Worm (Caenorhabditis elegans): ENCODE results near the gene kdin-1.

DNA sequence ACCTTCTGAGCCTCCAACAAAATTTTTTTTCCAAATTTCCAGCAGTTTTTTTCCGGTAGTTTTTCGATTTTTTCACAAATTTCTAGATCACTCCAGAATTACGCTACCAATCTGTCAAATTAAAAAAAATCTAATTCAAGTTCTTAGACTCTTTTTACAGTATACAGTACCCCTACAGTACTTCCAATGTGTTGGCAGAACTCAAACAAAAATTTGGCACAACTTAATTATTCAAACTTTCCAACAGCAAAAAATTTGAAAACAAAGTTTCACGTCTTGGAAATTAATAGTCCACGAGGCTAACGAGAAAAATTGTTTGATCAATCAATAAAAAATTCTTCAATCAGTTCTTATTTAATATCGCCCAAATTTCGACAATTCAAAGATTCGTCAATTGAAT, 11.4 kb downstream of the kdin-1 start, which contains the start of gene F36H1.3:
- TF ChIP-seq fos-1 (tag; optimal IDR thresholded peaks at IDR 0.05) (no peak), fkh-10 (GFP tag; optimal IDR thresholded peaks at IDR 0.05) (no peak), ces-1 (GFP tag; optimal IDR thresholded peaks at IDR 0.05) (no peak), snpc-4 (tag; optimal IDR thresholded peaks at IDR 0.05) (no peak), nhr-11 (tag; optimal IDR thresholded peaks at IDR 0.05) (no peak), ztf-11 (tag; optimal IDR thresholded peaks at IDR 0.05) (no peak), fkh-8 (tag; optimal IDR thresholded peaks at IDR 0.05) (no peak), efl-1 (optimal IDR thresholded peaks at IDR 0.05) (no peak), efl-1 (GFP tag; optimal IDR thresholded peaks at IDR 0.05 in 1 of 2) (no peak), nhr-76 (tag; optimal IDR thresholded peaks at IDR 0.05) (no peak), Y116A8C.19 (tag; optimal IDR thresholded peaks at IDR 0.05; ENCODE audit: borderline replicate concordance) (no peak), lin-39 (tag; optimal IDR thresholded peaks at IDR 0.05) (no peak), sox-4 (tag; optimal IDR thresholded peaks at IDR 0.05) (no peak), ceh-63 (GFP tag; optimal IDR thresholded peaks at IDR 0.05) (no peak)

Measured in whole organism, L1 larva.